Worm (Caenorhabditis elegans) whole organism, midembryonic: ENCODE data around the gene ZK1240.3.

Experiments
- cog-1 ChIP-seq: sonication (generic microtip); optimal IDR thresholded peaks from 2 replicates; lab custom pipeline; 2016; ENCODE audit warnings: missing genetic modification characterization, missing compliant biosample characterization
- med-1 ChIP-seq: sonication (generic microtip); optimal IDR thresholded peaks from 2 replicates; lab custom pipeline; 2017; ENCODE audit warnings: missing genetic modification characterization, mild to moderate bottlenecking, missing compliant biosample characterization, antibody characterized with exemption, missing genetic modification reagents; ENCODE audit not compliant: insufficient read depth
- ref-1 ChIP-seq: fragments of 200-800 bp; sonication (Bioruptor generic); conservative IDR thresholded peaks from 2 replicates; pipeline ENCODE4 v1.3.6; 2022; ENCODE audit warnings: missing genetic modification reagents, missing genetic modification characterization, missing compliant biosample characterization
- tab-1 ChIP-seq: fragments of 200-800 bp; sonication (Bioruptor generic); IDR thresholded peaks from 2 replicates; pipeline ENCODE4 v1.3.6; 2022; ENCODE audit warnings: missing genetic modification characterization, missing compliant biosample characterization
- ztf-29 ChIP-seq: fragments of 200-800 bp; sonication (Bioruptor generic); IDR thresholded peaks from 2 replicates; pipeline ENCODE4 v1.3.6; 2022; ENCODE audit warnings: missing genetic modification reagents, missing genetic modification characterization, missing compliant biosample characterization

ce11 chrII:2298742-2299141 lies 21.4 kb upstream of the ZK1240.3 start, which contains the start of gene B0281.4:
- TF ChIP-seq ref-1 (GFP tag; lab: Robert Waterston, UW) (no peak), tab-1 (no peak), cog-1 (no peak), ztf-29 (GFP tag; lab: Robert Waterston, UW) (no peak), med-1 (GFP tag; lab: Kevin White, UChicago) (no peak)
